Worm (Caenorhabditis elegans) whole organism, late embryonic: ENCODE results near the gene clec-79.

Experiments used
- ceh-6 ChIP-seq: fragments of 200-800 bp; sonication (Bioruptor generic); optimal IDR thresholded peaks from 2 replicates; lab custom pipeline; 2018; ENCODE audit warnings: mild to moderate bottlenecking, missing genetic modification characterization, missing compliant biosample characterization
- hlh-30 ChIP-seq: sonication (generic microtip); optimal IDR thresholded peaks from 2 replicates; lab custom pipeline; 2017; ENCODE audit warnings: antibody characterized with exemption, missing genetic modification characterization, missing compliant biosample characterization; ENCODE audit not compliant: insufficient read depth

ce11 chrIV:4019836-4020235 lies 46.7 kb downstream of the clec-79 start:
- TF ChIP-seq ceh-6 (no peak), hlh-30 (tag; lab: Kevin White, UChicago) (no peak)
